4 fruit fly cellular contexts compared by ENCODE assay signal in the genomic region with DNA sequence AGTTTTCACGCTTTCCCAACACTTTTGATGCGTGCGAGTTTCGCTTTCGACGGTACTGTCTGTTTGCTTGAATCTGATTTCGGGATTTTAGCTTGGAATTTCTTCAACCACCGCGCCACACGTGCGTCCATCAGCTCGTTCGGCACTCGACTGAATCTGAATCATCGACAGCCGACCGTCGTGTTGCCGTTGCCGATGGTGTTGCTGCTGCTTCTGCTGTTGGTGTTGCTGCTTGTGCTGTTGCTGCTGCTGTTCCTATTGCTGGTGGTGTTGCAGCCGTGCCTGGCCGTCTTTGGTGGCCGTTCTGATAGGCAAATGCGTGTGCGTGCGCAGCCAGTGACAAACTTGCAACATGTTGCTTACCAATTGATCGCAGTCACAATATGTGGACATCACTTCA.
TF ChIP-seq lines count a peak whose summit lies in the region.

Gene Wnt4 (minus strand): TSS at position 155 of the 400 bp plus-strand sequence.

- no peak for TF ChIP-seq CTCF in whole organism, embryonic (GFP tag; optimal IDR thresholded peaks at IDR 0.05; lab: Kevin White, UChicago)

TF ChIP-seq in whole organism, embryonic, 481 proteins besides CTCF, POLR2A, EP300 and RAD21 (continues in another document):
- no peak; the same call in 1 of the 2 replicates for TF ChIP-seq stc (GFP tag; IDR thresholded peaks at IDR 0.05; lab: Robert Waterston, UW)
- no peak for TF ChIP-seq E2f1 (GFP tag; IDR thresholded peaks at IDR 0.05; lab: Robert Waterston, UW)
- no peak for TF ChIP-seq CG14710 (tag; optimal IDR thresholded peaks at IDR 0.05; lab: Kevin White, UChicago)
- no peak for TF ChIP-seq schlank (tag; optimal IDR thresholded peaks at IDR 0.05; lab: Kevin White, UChicago)
- TF ChIP-seq CG18476 (GFP tag; optimal IDR thresholded peaks at IDR 0.05; lab: Kevin White, UChicago), result no peak
- 0 out of 2 replicates have a peak, but pooled peaks have one; percentile 24 for TF ChIP-seq unc-4 (GFP tag; IDR thresholded peaks at IDR 0.05; lab: Robert Waterston, UW; ENCODE audit: partially characterized antibody)
- TF ChIP-seq gem (tag; optimal IDR thresholded peaks at IDR 0.05; lab: Kevin White, UChicago), result no peak
- TF ChIP-seq CG17829 (tag; optimal IDR thresholded peaks at IDR 0.05; lab: Kevin White, UChicago), result peak; percentile 0
- TF ChIP-seq CG13894 (tag; optimal IDR thresholded peaks at IDR 0.05; lab: Kevin White, UChicago), result no peak
- no peak for TF ChIP-seq D19B (GFP tag; optimal IDR thresholded peaks at IDR 0.05; lab: Kevin White, UChicago)
- TF ChIP-seq E2f2 (GFP tag; IDR thresholded peaks at IDR 0.05; lab: Robert Waterston, UW), result 0 out of 2 replicates have a peak, but pooled peaks have one; percentile 12
- no peak for TF ChIP-seq CG4424 (GFP tag; optimal IDR thresholded peaks at IDR 0.05; lab: Kevin White, UChicago)
- no peak for TF ChIP-seq Hr39 (optimal IDR thresholded peaks at IDR 0.05; lab: Kevin White, UChicago)
- TF ChIP-seq kay (GFP tag; optimal IDR thresholded peaks at IDR 0.05; lab: Kevin White, UChicago), result peak; percentile 54
- TF ChIP-seq CG10462 (GFP tag; optimal IDR thresholded peaks at IDR 0.05; lab: Kevin White, UChicago), result no peak
- TF ChIP-seq Lpt (GFP tag; optimal IDR thresholded peaks at IDR 0.05; lab: Kevin White, UChicago), result no peak
- TF ChIP-seq ems (GFP tag; optimal IDR thresholded peaks at IDR 0.05; lab: Kevin White, UChicago), result no peak
- TF ChIP-seq CG17328 (GFP tag; IDR thresholded peaks at IDR 0.05; lab: Robert Waterston, UW), result 0 out of 2 replicates have a peak, but pooled peaks have one; percentile 8
- no peak for TF ChIP-seq ftz-f1 (GFP tag; optimal IDR thresholded peaks at IDR 0.05; lab: Kevin White, UChicago)
- no peak for TF ChIP-seq fd102C (GFP tag; optimal IDR thresholded peaks at IDR 0.05; lab: Kevin White, UChicago)
- no peak for TF ChIP-seq slbo (GFP tag; IDR thresholded peaks at IDR 0.05; lab: Robert Waterston, UW)

TF ChIP-seq in whole organism, prepupa, 60 proteins besides CTCF, POLR2A, EP300 and RAD21:
- TF ChIP-seq CG3032 (tag; optimal IDR thresholded peaks at IDR 0.05; lab: Kevin White, UChicago) (no peak), CG6808 (GFP tag; optimal IDR thresholded peaks at IDR 0.05; lab: Kevin White, UChicago) (no peak), fkh (GFP tag; optimal IDR thresholded peaks at IDR 0.05; lab: Kevin White, UChicago) (no peak), CG8119 (GFP tag; IDR thresholded peaks at IDR 0.05; lab: Robert Waterston, UW) (no peak), dsx (GFP tag; optimal IDR thresholded peaks at IDR 0.05; lab: Kevin White, UChicago; ENCODE audit: poor library complexity, severe bottlenecking) (peak; percentile 22), ss (GFP tag; optimal IDR thresholded peaks at IDR 0.05; lab: Kevin White, UChicago) (peak in 1 of 2 experiments; percentile 8), CG6854 (GFP tag; optimal IDR thresholded peaks at IDR 0.05; lab: Kevin White, UChicago) (no peak), CG6163 (GFP tag; IDR thresholded peaks at IDR 0.05; lab: Robert Waterston, UW) (peak; percentile 12; the same call in 1 of the 3 replicates), Lpt (GFP tag; optimal IDR thresholded peaks at IDR 0.05; lab: Kevin White, UChicago) (peak; percentile 5), CG3919 (GFP tag; optimal IDR thresholded peaks at IDR 0.05; lab: Kevin White, UChicago) (peak; percentile 91), eg (GFP tag; IDR thresholded peaks at IDR 0.05; lab: Robert Waterston, UW) (peak; percentile 40; the same call in 1 of the 3 replicates)

TF ChIP-seq in whole organism, pupa, 21 proteins besides CTCF, POLR2A, EP300 and RAD21:
- TF ChIP-seq EcR (GFP tag; optimal IDR thresholded peaks at IDR 0.05; lab: Kevin White, UChicago) (no peak), CG32121 (GFP tag; IDR thresholded peaks at IDR 0.05; lab: Robert Waterston, UW) (0 out of 2 replicates have a peak, but pooled peaks have one; percentile 25), CG4496 (GFP tag; IDR thresholded peaks at IDR 0.05; lab: Robert Waterston, UW) (no peak), gl (tag; optimal IDR thresholded peaks at IDR 0.05; lab: Kevin White, UChicago) (no peak), CG8301 (tag; optimal IDR thresholded peaks at IDR 0.05; lab: Kevin White, UChicago) (no peak), Pif1B (GFP tag; optimal IDR thresholded peaks at IDR 0.05; lab: Kevin White, UChicago) (no peak), CG12605 (GFP tag; IDR thresholded peaks at IDR 0.05; lab: Robert Waterston, UW) (no peak), fd96Ca (GFP tag; IDR thresholded peaks at IDR 0.05; lab: Robert Waterston, UW) (no peak), CG8159 (tag; optimal IDR thresholded peaks at IDR 0.05; lab: Kevin White, UChicago) (no peak), CG15710 (tag; optimal IDR thresholded peaks at IDR 0.05; lab: Kevin White, UChicago) (no peak), CG9948 (tag; optimal IDR thresholded peaks at IDR 0.05; lab: Kevin White, UChicago) (no peak), Ets98B (GFP tag; IDR thresholded peaks at IDR 0.05; lab: Robert Waterston, UW) (peak; percentile 5; the same call in 1 of the 2 replicates), D1 (tag; optimal IDR thresholded peaks at IDR 0.05; lab: Kevin White, UChicago) (no peak), CG13204 (GFP tag; optimal IDR thresholded peaks at IDR 0.05; lab: Kevin White, UChicago) (peak; percentile 18), CG34367 (tag; optimal IDR thresholded peaks at IDR 0.05; lab: Kevin White, UChicago) (no peak), CG10348 (GFP tag; IDR thresholded peaks at IDR 0.05; lab: Robert Waterston, UW) (no peak), Snoo (tag; optimal IDR thresholded peaks at IDR 0.05; lab: Kevin White, UChicago) (no peak), rn (GFP tag; IDR thresholded peaks at IDR 0.05; lab: Robert Waterston, UW) (no peak)

TF ChIP-seq in whole organism, wandering third instar larva, 38 proteins besides CTCF, POLR2A, EP300 and RAD21:
- TF ChIP-seq Dfd (GFP tag; optimal IDR thresholded peaks at IDR 0.05; lab: Kevin White, UChicago), result peak; percentile 89
- no peak for TF ChIP-seq psq (GFP tag; optimal IDR thresholded peaks at IDR 0.05; lab: Kevin White, UChicago)

Comparison
In these comparisons a context has a peak if more than half of its experiments do, and no peak if none do; other contexts are left out.
1. Of the 7 proteins assayed by ChIP-seq in both whole organism, embryonic and whole organism, prepupa: peak only in whole organism, embryonic: Blimp-1; only in whole organism, prepupa: Lpt; in both: none; in neither: 5.